Worm (Caenorhabditis elegans) whole organism, L3 larva: ENCODE measurements around the gene Y53F4B.51.

Source experiments
- R02D3.7 ChIP-seq: fragments of 150-350 bp; optimal IDR thresholded peaks from 2 replicates; lab custom pipeline; 2014; ENCODE audit warnings: missing biosample characterization, missing genetic modification characterization
- ama-1 ChIP-seq: fragments of 150-350 bp; optimal IDR thresholded peaks from 2 replicates; lab custom pipeline; 2018
- ceh-9 ChIP-seq: sonication (generic microtip); optimal IDR thresholded peaks from 2 replicates; lab custom pipeline; 2018; ENCODE audit warnings: missing biosample characterization, missing genetic modification characterization
- egl-5 ChIP-seq: fragments of 150-350 bp; optimal IDR thresholded peaks from 2 replicates; lab custom pipeline; 2017; ENCODE audit warnings: missing biosample characterization, missing genetic modification reagents, missing genetic modification characterization, inconsistent platforms
- elt-1 ChIP-seq: fragments of 150-350 bp; optimal IDR thresholded peaks from 2 replicates; lab custom pipeline; 2014; ENCODE audit warnings: missing biosample characterization, missing genetic modification characterization
- elt-3 ChIP-seq, 3 experiments: fragments of 150-350 bp in 1 of 3; sonication (generic microtip) in 2 of 3; optimal IDR thresholded peaks; 2 replicates in 2 of 3; 4 replicates in 1 of 3; lab custom pipeline; 2014 to 2017; ENCODE audit warnings: missing biosample characterization in 3 of 3, missing genetic modification characterization in 3 of 3
- fkh-10 ChIP-seq: sonication (generic microtip); optimal IDR thresholded peaks from 2 replicates; lab custom pipeline; 2017; ENCODE audit warnings: missing biosample characterization, missing genetic modification reagents, missing genetic modification characterization
- lin-15B ChIP-seq: fragments of 150-350 bp; optimal IDR thresholded peaks from 2 replicates; lab custom pipeline; 2014; ENCODE audit warnings: missing biosample characterization, missing genetic modification characterization
- lsy-12 ChIP-seq: sonication (generic microtip); optimal IDR thresholded peaks from 2 replicates; lab custom pipeline; 2016; ENCODE audit warnings: mild to moderate bottlenecking, missing genetic modification characterization, missing compliant biosample characterization
- nhr-11 ChIP-seq: fragments of 150-350 bp; optimal IDR thresholded peaks from 2 replicates; lab custom pipeline; 2014; ENCODE audit warnings: missing biosample characterization, missing genetic modification characterization
- nhr-12 ChIP-seq: fragments of 150-350 bp; optimal IDR thresholded peaks from 2 replicates; lab custom pipeline; 2014; ENCODE audit warnings: missing biosample characterization, missing genetic modification characterization
- pha-4 ChIP-seq: fragments of 150-350 bp; optimal IDR thresholded peaks from 2 replicates; lab custom pipeline; 2014; ENCODE audit warnings: missing biosample characterization, missing genetic modification reagents, missing genetic modification characterization
- pqm-1 ChIP-seq: fragments of 150-350 bp; optimal IDR thresholded peaks from 2 replicates; lab custom pipeline; 2017; ENCODE audit warnings: missing biosample characterization, missing genetic modification characterization, inconsistent platforms
- unc-62 ChIP-seq: fragments of 150-350 bp; sonication (generic microtip); optimal IDR thresholded peaks from 4 replicates; lab custom pipeline; 2014; ENCODE audit warnings: missing biosample characterization, missing genetic modification reagents, missing genetic modification characterization

- TF ChIP-seq egl-5 (no peak), elt-3 (tag; optimal IDR thresholded peaks at IDR 0.05; lab: Kevin White, UChicago) (no peak), nhr-12 (no peak), pqm-1 (tag; lab: Kevin White, UChicago) (no peak), ceh-9 (tag; lab: Kevin White, UChicago) (no peak), R02D3.7 (tag; lab: Kevin White, UChicago) (no peak), fkh-10 (GFP tag; lab: Kevin White, UChicago) (no peak), ama-1 (lab: Kevin White, UChicago) (no peak), lsy-12 (tag; lab: Kevin White, UChicago) (no peak), pha-4 (tag; lab: Kevin White, UChicago) (no peak), elt-1 (no peak), nhr-11 (tag; lab: Kevin White, UChicago) (no peak), lin-15B (tag; lab: Kevin White, UChicago) (no peak), unc-62 (GFP tag; lab: Kevin White, UChicago) (no peak)
Observed at ce11 chrII:14964008-14964407, 50.2 kb downstream of the Y53F4B.51 start, which contains the start of gene elo-9.
